Fruit fly (Drosophila melanogaster) whole organism, embryonic: Measurements from ENCODE around the gene ova.

Source experiments
- Atf6 ChIP-seq: fragments of 200-800 bp; sonication (Bioruptor generic); IDR thresholded peaks from 2 replicates; pipeline ENCODE4 v1.3.6; 2022; ENCODE audit warnings: missing biosample characterization, missing genetic modification characterization
- CG10267 ChIP-seq: fragments of 200-800 bp; sonication (Bioruptor generic); optimal IDR thresholded peaks from 2 replicates; lab custom pipeline; 2018; ENCODE audit warnings: missing biosample characterization, mild to moderate bottlenecking, missing genetic modification characterization, moderate library complexity
- CG10654 ChIP-seq: fragments of 200-800 bp; sonication (Bioruptor generic); optimal IDR thresholded peaks from 2 replicates; lab custom pipeline; 2016; ENCODE audit warnings: missing biosample characterization, missing genetic modification characterization
- CG11093 ChIP-seq: fragments of 200-800 bp; sonication (Bioruptor generic); IDR thresholded peaks from 3 replicates; pipeline ENCODE4 v1.3.6; 2022; ENCODE audit warnings: missing biosample characterization, missing genetic modification characterization
- CG14965 ChIP-seq: fragments of 200-800 bp; sonication (Bioruptor generic); optimal IDR thresholded peaks from 2 replicates; lab custom pipeline; 2016; ENCODE audit warnings: missing biosample characterization, missing genetic modification characterization, borderline replicate concordance
- CG15011 ChIP-seq: fragments of 200-800 bp; sonication (Bioruptor generic); optimal IDR thresholded peaks from 3 replicates; lab custom pipeline; 2018; ENCODE audit warnings: missing biosample characterization, mild to moderate bottlenecking, missing genetic modification characterization
- CG1647 ChIP-seq: fragments of 200-800 bp; sonication (Bioruptor generic); optimal IDR thresholded peaks from 3 replicates; lab custom pipeline; 2016; ENCODE audit warnings: missing biosample characterization, missing genetic modification characterization
- CG16813 ChIP-seq: fragments of 200-800 bp; sonication (Bioruptor generic); IDR thresholded peaks from 3 replicates; pipeline ENCODE4 v1.3.6; 2022; ENCODE audit warnings: missing biosample characterization, missing genetic modification characterization; ENCODE audit not compliant: partially characterized antibody
- CG17802 ChIP-seq: fragments of 200-800 bp; sonication (Bioruptor generic); optimal IDR thresholded peaks from 2 replicates; lab custom pipeline; 2018; ENCODE audit warnings: missing biosample characterization, mild to moderate bottlenecking, missing genetic modification characterization, moderate library complexity
- CG1792 ChIP-seq: fragments of 200-800 bp; sonication (Bioruptor generic); optimal IDR thresholded peaks from 2 replicates; lab custom pipeline; 2016; ENCODE audit warnings: missing biosample characterization, missing genetic modification characterization
- CG2116 ChIP-seq: fragments of 200-800 bp; sonication (Bioruptor generic); optimal IDR thresholded peaks from 3 replicates; lab custom pipeline; 2018; ENCODE audit warnings: missing biosample characterization, mild to moderate bottlenecking, missing genetic modification characterization
- CG3065 ChIP-seq: fragments of 200-800 bp; sonication (Bioruptor generic); optimal IDR thresholded peaks from 2 replicates; lab custom pipeline; 2016; ENCODE audit warnings: missing biosample characterization, missing genetic modification characterization
- CG3995 ChIP-seq: fragments of 200-800 bp; sonication (Bioruptor generic); optimal IDR thresholded peaks from 3 replicates; lab custom pipeline; 2016; ENCODE audit warnings: missing biosample characterization, missing genetic modification characterization
- CG4282 ChIP-seq: fragments of 200-800 bp; sonication (Bioruptor generic); optimal IDR thresholded peaks from 2 replicates; lab custom pipeline; 2016; ENCODE audit warnings: missing biosample characterization, missing genetic modification characterization
- CG6791 ChIP-seq: fragments of 200-800 bp; sonication (Bioruptor generic); IDR thresholded peaks from 3 replicates; pipeline ENCODE4 v1.3.6; 2022; ENCODE audit warnings: missing biosample characterization, missing genetic modification characterization; ENCODE audit not compliant: partially characterized antibody
- CG7357 ChIP-seq: fragments of 200-800 bp; sonication (Bioruptor generic); IDR thresholded peaks from 3 replicates; pipeline ENCODE4 v1.3.6; 2022; ENCODE audit warnings: missing biosample characterization, missing genetic modification characterization
- CG7963 ChIP-seq: fragments of 200-800 bp; sonication (Bioruptor generic); IDR thresholded peaks from 3 replicates; pipeline ENCODE4 v1.3.6; 2022; ENCODE audit warnings: missing biosample characterization, missing genetic modification characterization; ENCODE audit not compliant: partially characterized antibody
- CG8290 ChIP-seq, 3 experiments: fragments of 200-800 bp; sonication (Bioruptor generic); optimal IDR thresholded peaks; 2 replicates each; lab custom pipeline; 2016 to 2019; ENCODE audit warnings: missing biosample characterization in 3 of 3, missing genetic modification characterization in 3 of 3, mild to moderate bottlenecking in 2 of 3, moderate library complexity in 1 of 3
- CG8359 ChIP-seq: fragments of 200-800 bp; sonication (Bioruptor generic); optimal IDR thresholded peaks from 2 replicates; lab custom pipeline; 2017; ENCODE audit warnings: missing biosample characterization, mild to moderate bottlenecking, missing genetic modification characterization, borderline replicate concordance
- CG8924 ChIP-seq: fragments of 200-800 bp; optimal IDR thresholded peaks from 3 replicates; lab custom pipeline; 2019; ENCODE audit warnings: missing biosample characterization, mild to moderate bottlenecking, missing genetic modification characterization, moderate library complexity
- CG8944 ChIP-seq: fragments of 200-800 bp; sonication (Bioruptor generic); optimal IDR thresholded peaks from 3 replicates; lab custom pipeline; 2016; ENCODE audit warnings: missing biosample characterization, missing genetic modification characterization
- D19A ChIP-seq: fragments of 200-800 bp; optimal IDR thresholded peaks from 3 replicates; lab custom pipeline; 2019; ENCODE audit warnings: missing biosample characterization, mild to moderate bottlenecking, missing genetic modification characterization, moderate library complexity
- Dref ChIP-seq: fragments of 200-800 bp; sonication (Bioruptor generic); IDR thresholded peaks from 2 replicates; pipeline ENCODE4 v1.3.6; 2022; ENCODE audit warnings: missing biosample characterization, missing genetic modification characterization
- ERR ChIP-seq: fragments of 200-800 bp; sonication (Bioruptor generic); optimal IDR thresholded peaks from 2 replicates; lab custom pipeline; 2016; ENCODE audit warnings: missing biosample characterization, missing genetic modification characterization
- Hr3 ChIP-seq: fragments of 200-800 bp; sonication (Bioruptor generic); optimal IDR thresholded peaks from 3 replicates; lab custom pipeline; 2016; ENCODE audit warnings: missing biosample characterization, missing genetic modification characterization
- Mes4 ChIP-seq: fragments of 200-800 bp; sonication (Bioruptor generic); optimal IDR thresholded peaks from 2 replicates; lab custom pipeline; 2016; ENCODE audit warnings: missing biosample characterization, missing genetic modification characterization
- Opbp ChIP-seq: fragments of 200-800 bp; sonication (Bioruptor generic); IDR thresholded peaks from 3 replicates; pipeline ENCODE4 v1.3.6; 2022; ENCODE audit warnings: missing biosample characterization, missing genetic modification characterization; ENCODE audit not compliant: partially characterized antibody
- Side ChIP-seq: fragments of 200-800 bp; sonication (Bioruptor generic); optimal IDR thresholded peaks from 2 replicates; lab custom pipeline; 2016; ENCODE audit warnings: missing biosample characterization, missing genetic modification characterization
- Trl ChIP-seq, 3 experiments: fragments of >200 bp in 2 of 3; fragments of 200-800 bp in 1 of 3; sonication (Bioruptor generic) in 1 of 3; optimal IDR thresholded peaks; 2 replicates in 1 of 3; 3 replicates in 2 of 3; lab custom pipeline; 2016 to 2017; ENCODE audit warnings: missing biosample characterization in 1 of 3, missing genetic modification characterization in 1 of 3
- Xrp1 ChIP-seq: fragments of 200-800 bp; sonication (Bioruptor generic); IDR thresholded peaks from 2 replicates; pipeline ENCODE4 v1.3.6; 2022; ENCODE audit warnings: missing biosample characterization, missing genetic modification characterization
- ato ChIP-seq: fragments of 200-800 bp; sonication (Bioruptor generic); IDR thresholded peaks from 2 replicates; pipeline ENCODE4 v1.3.6; 2022; ENCODE audit warnings: missing biosample characterization, missing genetic modification characterization; ENCODE audit not compliant: partially characterized antibody
- bbx ChIP-seq: fragments of 200-800 bp; sonication (Bioruptor generic); IDR thresholded peaks from 2 replicates; pipeline ENCODE4 v1.3.6; 2022; ENCODE audit warnings: missing biosample characterization, missing genetic modification characterization; ENCODE audit not compliant: partially characterized antibody
- caup ChIP-seq: fragments of 200-800 bp; sonication (Bioruptor generic); optimal IDR thresholded peaks from 3 replicates; lab custom pipeline; 2017; ENCODE audit warnings: missing biosample characterization, mild to moderate bottlenecking, missing genetic modification characterization, moderate library complexity; ENCODE audit not compliant: severe bottlenecking
- esg ChIP-seq: fragments of 200-800 bp; sonication (Bioruptor generic); conservative IDR thresholded peaks from 2 replicates; pipeline ENCODE4 v1.3.6; 2022; ENCODE audit warnings: missing biosample characterization, missing genetic modification characterization
- gfzf ChIP-seq: fragments of 200-800 bp; sonication (Bioruptor generic); optimal IDR thresholded peaks from 2 replicates; lab custom pipeline; 2016; ENCODE audit warnings: missing biosample characterization, mild to moderate bottlenecking, missing genetic modification characterization, moderate library complexity
- kni ChIP-seq: fragments of 200-800 bp; sonication (Bioruptor generic); optimal IDR thresholded peaks from 3 replicates; lab custom pipeline; 2017; ENCODE audit warnings: mild to moderate bottlenecking, missing biosample characterization, missing genetic modification reagents, missing genetic modification characterization
- lola ChIP-seq, 3 experiments: fragments of >200 bp in 2 of 3; fragments of 200-800 bp in 1 of 3; sonication (Bioruptor generic) in 1 of 3; optimal IDR thresholded peaks; 2 replicates each; lab custom pipeline; 2017 to 2019; ENCODE audit warnings: missing biosample characterization in 3 of 3, missing genetic modification characterization in 3 of 3, mild to moderate bottlenecking in 1 of 3, moderate library complexity in 1 of 3
- lov ChIP-seq, 2 experiments: fragments of 200-800 bp in 1 of 2; fragments of >200 bp in 1 of 2; sonication (Bioruptor generic) in 1 of 2; IDR thresholded peaks in 1 of 2; optimal IDR thresholded peaks in 1 of 2; 2 replicates in 1 of 2; 3 replicates in 1 of 2; pipeline versions ENCODE4 v1.3.6 to Lab custom; 2017 to 2022; ENCODE audit warnings: missing biosample characterization in 1 of 2, missing genetic modification characterization in 1 of 2
- mld ChIP-seq: fragments of 200-800 bp; sonication (Bioruptor generic); IDR thresholded peaks from 3 replicates; pipeline ENCODE4 v1.3.6; 2022; ENCODE audit warnings: missing biosample characterization, missing genetic modification characterization; ENCODE audit not compliant: partially characterized antibody
- nmo ChIP-seq: fragments of 200-800 bp; sonication (Bioruptor generic); optimal IDR thresholded peaks from 2 replicates; lab custom pipeline; 2018; ENCODE audit warnings: missing biosample characterization, mild to moderate bottlenecking, missing genetic modification characterization, moderate library complexity
- odd ChIP-seq: fragments of 200-800 bp; sonication (Bioruptor generic); optimal IDR thresholded peaks from 2 replicates; lab custom pipeline; 2017; ENCODE audit warnings: missing biosample characterization, mild to moderate bottlenecking, missing genetic modification characterization
- pita ChIP-seq: fragments of 200-800 bp; sonication (Bioruptor generic); optimal IDR thresholded peaks from 2 replicates; lab custom pipeline; 2017; ENCODE audit warnings: missing biosample characterization, mild to moderate bottlenecking, missing genetic modification characterization
- rib ChIP-seq: fragments of 200-800 bp; sonication (Bioruptor generic); IDR thresholded peaks from 2 replicates; pipeline ENCODE4 v1.3.6; 2022; ENCODE audit warnings: missing biosample characterization, missing genetic modification characterization
- row ChIP-seq: fragments of 200-800 bp; sonication (Bioruptor generic); IDR thresholded peaks from 3 replicates; pipeline ENCODE4 v1.3.6; 2022; ENCODE audit warnings: missing biosample characterization, missing genetic modification characterization
- tin ChIP-seq: fragments of 200-800 bp; sonication (Bioruptor generic); optimal IDR thresholded peaks from 3 replicates; lab custom pipeline; 2016; ENCODE audit warnings: missing biosample characterization, missing genetic modification characterization
- trem ChIP-seq: fragments of 200-800 bp; optimal IDR thresholded peaks from 3 replicates; lab custom pipeline; 2019; ENCODE audit warnings: missing biosample characterization, mild to moderate bottlenecking, missing genetic modification characterization, moderate library complexity
- tup ChIP-seq: fragments of 200-800 bp; sonication (Bioruptor generic); optimal IDR thresholded peaks from 2 replicates; lab custom pipeline; 2016; ENCODE audit warnings: missing biosample characterization, mild to moderate bottlenecking, missing genetic modification characterization, moderate library complexity
- wdn ChIP-seq: fragments of 200-800 bp; sonication (Bioruptor generic); IDR thresholded peaks from 2 replicates; pipeline ENCODE4 v1.3.6; 2022; ENCODE audit warnings: missing biosample characterization, missing genetic modification characterization
- zfh1 ChIP-seq: fragments of 200-800 bp; sonication (Bioruptor generic); IDR thresholded peaks from 3 replicates; pipeline ENCODE4 v1.3.6; 2022; ENCODE audit warnings: missing biosample characterization, missing genetic modification characterization

The ova gene

DNA sequence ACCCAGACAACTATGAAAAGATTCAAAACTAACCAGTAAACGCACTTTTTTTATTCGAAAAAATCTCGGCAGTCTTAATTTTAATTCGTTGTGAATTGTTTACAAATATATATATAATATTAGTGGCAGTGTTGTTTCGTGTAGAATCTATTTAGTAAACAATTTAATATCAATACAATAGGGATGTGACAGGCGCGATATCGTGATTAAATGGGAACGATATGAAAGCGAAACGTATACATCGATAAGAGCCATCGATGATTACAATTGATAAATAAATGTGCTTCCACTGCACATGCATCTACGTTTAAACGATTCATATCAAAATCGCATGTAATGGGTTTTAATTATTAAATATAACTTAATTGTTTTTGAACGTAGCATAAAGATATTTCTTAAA is 45.9 kb upstream of the ova start (continued):
- TF ChIP-seq esg (GFP tag; lab: Robert Waterston, UW) (no peak), CG8924 (tag; lab: Kevin White, UChicago) (peak; percentile 63), caup (GFP tag; lab: Kevin White, UChicago) (no peak), lov (optimal IDR thresholded peaks at IDR 0.05; lab: Kevin White, UChicago) (no peak), lov (GFP tag; IDR thresholded peaks at IDR 0.05; lab: Robert Waterston, UW) (no peak), Side (GFP tag; lab: Kevin White, UChicago) (no peak), bbx (GFP tag; lab: Robert Waterston, UW) (peak; percentile 96), CG3995 (GFP tag; lab: Kevin White, UChicago) (peak; percentile 90), kni (GFP tag; lab: Kevin White, UChicago) (no peak), CG8944 (GFP tag; lab: Kevin White, UChicago) (no peak), row (GFP tag; lab: Robert Waterston, UW) (peak; percentile 84), CG8290 (GFP tag; optimal IDR thresholded peaks at IDR 0.05; lab: Kevin White, UChicago) (peak; percentile 2), CG8290 (tag; optimal IDR thresholded peaks at IDR 0.05; lab: Kevin White, UChicago) (no peak), CG7357 (GFP tag; lab: Robert Waterston, UW) (peak; percentile 93), Trl (optimal IDR thresholded peaks at IDR 0.05; lab: Kevin White, UChicago) (no peak), Trl (GFP tag; optimal IDR thresholded peaks at IDR 0.05; lab: Kevin White, UChicago) (no peak), mld (GFP tag; lab: Robert Waterston, UW) (peak; percentile 90), CG15011 (GFP tag; lab: Kevin White, UChicago) (no peak), CG1792 (no peak), pita (GFP tag; lab: Kevin White, UChicago) (no peak), tin (GFP tag; lab: Kevin White, UChicago) (no peak), Mes4 (GFP tag; lab: Kevin White, UChicago) (no peak), Hr3 (GFP tag; lab: Kevin White, UChicago) (no peak), CG4282 (GFP tag; lab: Kevin White, UChicago) (no peak), Xrp1 (GFP tag; lab: Robert Waterston, UW) (no peak), CG10267 (tag; lab: Kevin White, UChicago) (peak; percentile 17), wdn (GFP tag; lab: Robert Waterston, UW) (no peak), D19A (tag; lab: Kevin White, UChicago) (no peak), CG11093 (GFP tag; lab: Robert Waterston, UW) (no peak), nmo (peak; percentile 16), tup (GFP tag; lab: Kevin White, UChicago) (no peak), zfh1 (GFP tag; lab: Robert Waterston, UW) (0 out of 3 replicates have a peak, but pooled peaks have one; percentile 12), CG16813 (GFP tag; lab: Robert Waterston, UW) (peak; percentile 90), CG3065 (no peak), CG17802 (tag; lab: Kevin White, UChicago) (peak; percentile 59), CG14965 (no peak), rib (GFP tag; lab: Robert Waterston, UW) (no peak), CG8359 (GFP tag; lab: Kevin White, UChicago) (no peak), CG7963 (GFP tag; lab: Robert Waterston, UW) (peak; percentile 84), ato (peak; percentile 92), trem (tag; lab: Kevin White, UChicago) (peak; percentile 66), lola (GFP tag; optimal IDR thresholded peaks at IDR 0.05; lab: Kevin White, UChicago) (no peak), Dref (GFP tag; lab: Robert Waterston, UW) (peak; percentile 95), CG1647 (GFP tag; lab: Kevin White, UChicago) (no peak), CG2116 (peak; percentile 42), odd (GFP tag; lab: Kevin White, UChicago) (no peak), CG6791 (peak; percentile 92), Opbp (GFP tag; lab: Robert Waterston, UW) (peak; percentile 96), gfzf (no peak), CG10654 (GFP tag; lab: Kevin White, UChicago) (no peak), Atf6 (GFP tag; lab: Robert Waterston, UW) (no peak), ERR (no peak)
